Worm (Caenorhabditis elegans) whole organism, early embryonic: ENCODE results near the gene sdz-1.

Experiments
- B0310.2 ChIP-seq: sonication (generic microtip); optimal IDR thresholded peaks from 2 replicates; lab custom pipeline; 2016; ENCODE audit warnings: mild to moderate bottlenecking, missing genetic modification characterization, missing compliant biosample characterization
- aly-1 ChIP-seq: sonication (generic microtip); optimal IDR thresholded peaks from 2 replicates; lab custom pipeline; 2016; ENCODE audit warnings: missing genetic modification characterization, missing compliant biosample characterization
- ama-1 ChIP-seq: fragments of 150-350 bp; optimal IDR thresholded peaks from 2 replicates; lab custom pipeline; 2014
- ceh-13 ChIP-seq: fragments of 200-800 bp; sonication (Bioruptor generic); optimal IDR thresholded peaks from 2 replicates; lab custom pipeline; 2018; ENCODE audit warnings: mild to moderate bottlenecking, missing genetic modification characterization, missing compliant biosample characterization
- flt-1 ChIP-seq: fragments of 200-800 bp; sonication (Bioruptor generic); IDR thresholded peaks from 2 replicates; pipeline ENCODE4 v1.3.6; 2022; ENCODE audit warnings: missing genetic modification characterization, missing compliant biosample characterization
- scrt-1 ChIP-seq: fragments of 200-800 bp; sonication (Bioruptor generic); IDR thresholded peaks from 2 replicates; pipeline ENCODE4 v1.3.6; 2022; ENCODE audit warnings: missing genetic modification characterization, missing compliant biosample characterization
- tbx-37 ChIP-seq: fragments of 200-800 bp; sonication (Bioruptor generic); conservative IDR thresholded peaks from 2 replicates; pipeline ENCODE4 v1.3.6; 2022; ENCODE audit warnings: missing genetic modification reagents, missing genetic modification characterization, missing compliant biosample characterization
- tra-4 ChIP-seq: sonication (generic microtip); optimal IDR thresholded peaks from 2 replicates; lab custom pipeline; 2017; ENCODE audit warnings: missing genetic modification characterization, missing compliant biosample characterization

DNA sequence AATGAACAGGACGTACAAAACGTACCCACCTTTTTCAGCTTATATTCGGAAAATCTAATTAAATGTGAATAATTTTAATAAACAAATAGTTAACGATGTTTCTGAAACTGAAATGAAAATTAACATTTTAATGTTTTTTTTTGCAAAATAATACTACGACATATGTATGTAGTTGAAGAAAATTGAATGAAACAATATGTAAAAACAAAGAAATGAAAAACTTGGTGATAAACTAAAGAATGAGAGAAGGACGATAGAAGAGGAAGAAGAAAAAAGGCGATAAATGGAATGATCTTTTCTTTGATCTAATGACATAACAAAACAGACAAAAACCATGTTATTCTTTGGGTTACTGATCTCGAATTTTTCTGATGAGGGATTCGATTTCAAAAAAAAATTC lies 10.2 kb upstream of the sdz-1 start, which contains the start of gene B0303.11:
- TF ChIP-seq ceh-13 (GFP tag; lab: Kevin White, UChicago) (no peak), ama-1 (lab: Kevin White, UChicago) (no peak), tra-4 (no peak), flt-1 (GFP tag; lab: Robert Waterston, UW) (no peak), aly-1 (tag; lab: Kevin White, UChicago) (no peak), B0310.2 (tag; lab: Kevin White, UChicago) (no peak), tbx-37 (GFP tag; lab: Robert Waterston, UW) (no peak), scrt-1 (no peak)
